Worm (Caenorhabditis elegans) whole organism, L1 larva: ENCODE measurements around the gene duxl-1.

Experiments used
- fos-1 ChIP-seq: fragments of 150-350 bp; optimal IDR thresholded peaks from 2 replicates; lab custom pipeline; 2014; ENCODE audit warnings: missing biosample characterization, missing genetic modification characterization
- sox-4 ChIP-seq: sonication (generic microtip); optimal IDR thresholded peaks from 2 replicates; lab custom pipeline; 2016; ENCODE audit warnings: missing genetic modification characterization, missing compliant biosample characterization

ce11 chrII:1706385-1706784, 42.9 kb downstream of the duxl-1 start, which contains the start of gene sdz-18:
- no peak for TF ChIP-seq sox-4 (tag; lab: Kevin White, UChicago)
- no peak for TF ChIP-seq fos-1
